Worm (Caenorhabditis elegans) whole organism, early embryonic: ENCODE results near the gene K11H12.4.

Experiments
- B0310.2 ChIP-seq: sonication (generic microtip); optimal IDR thresholded peaks from 2 replicates; lab custom pipeline; 2016; ENCODE audit warnings: mild to moderate bottlenecking, missing genetic modification characterization, missing compliant biosample characterization
- F13C5.2 ChIP-seq: sonication (generic microtip); optimal IDR thresholded peaks from 2 replicates; lab custom pipeline; 2017; ENCODE audit warnings: mild to moderate bottlenecking, missing genetic modification characterization, inconsistent platforms, missing compliant biosample characterization
- aly-1 ChIP-seq: sonication (generic microtip); optimal IDR thresholded peaks from 2 replicates; lab custom pipeline; 2016; ENCODE audit warnings: missing genetic modification characterization, missing compliant biosample characterization
- ama-1 ChIP-seq: fragments of 150-350 bp; optimal IDR thresholded peaks from 2 replicates; lab custom pipeline; 2014
- ceh-13 ChIP-seq: fragments of 200-800 bp; sonication (Bioruptor generic); optimal IDR thresholded peaks from 2 replicates; lab custom pipeline; 2018; ENCODE audit warnings: mild to moderate bottlenecking, missing genetic modification characterization, missing compliant biosample characterization
- ceh-36 ChIP-seq: sonication (generic microtip); optimal IDR thresholded peaks from 2 replicates; lab custom pipeline; 2016; ENCODE audit warnings: missing genetic modification characterization, inconsistent platforms, missing compliant biosample characterization
- ets-7 ChIP-seq: sonication (generic microtip); optimal IDR thresholded peaks from 2 replicates; lab custom pipeline; 2016; ENCODE audit warnings: missing genotype, missing genetic modification characterization, missing compliant biosample characterization
- flt-1 ChIP-seq: fragments of 200-800 bp; sonication (Bioruptor generic); IDR thresholded peaks from 2 replicates; pipeline ENCODE4 v1.3.6; 2022; ENCODE audit warnings: missing genetic modification characterization, missing compliant biosample characterization
- hmbx-1 ChIP-seq: sonication (generic microtip); optimal IDR thresholded peaks from 2 replicates; lab custom pipeline; 2016; ENCODE audit warnings: mild to moderate bottlenecking, missing genetic modification characterization, missing compliant biosample characterization
- hmg-4 ChIP-seq: fragments of 200-800 bp; sonication (Bioruptor generic); optimal IDR thresholded peaks from 2 replicates; lab custom pipeline; 2018; ENCODE audit warnings: mild to moderate bottlenecking, missing genetic modification characterization, missing compliant biosample characterization
- hnd-1 ChIP-seq: sonication (generic microtip); optimal IDR thresholded peaks from 2 replicates; lab custom pipeline; 2016; ENCODE audit warnings: missing genetic modification characterization, missing compliant biosample characterization
- pes-1 ChIP-seq: fragments of 200-800 bp; sonication (Bioruptor generic); IDR thresholded peaks from 2 replicates; pipeline ENCODE4 v1.3.6; 2022; ENCODE audit warnings: missing genetic modification reagents, missing genetic modification characterization, missing compliant biosample characterization
- scrt-1 ChIP-seq: fragments of 200-800 bp; sonication (Bioruptor generic); IDR thresholded peaks from 2 replicates; pipeline ENCODE4 v1.3.6; 2022; ENCODE audit warnings: missing genetic modification characterization, missing compliant biosample characterization
- sea-1 ChIP-seq: fragments of 200-800 bp; sonication (Bioruptor generic); conservative IDR thresholded peaks from 2 replicates; pipeline ENCODE4 v1.3.6; 2022; ENCODE audit warnings: missing genetic modification characterization, missing compliant biosample characterization
- tbx-11 ChIP-seq: fragments of 200-800 bp; sonication (Bioruptor generic); IDR thresholded peaks from 2 replicates; pipeline ENCODE4 v1.3.6; 2022; ENCODE audit warnings: missing genetic modification characterization, missing compliant biosample characterization
- tbx-37 ChIP-seq: fragments of 200-800 bp; sonication (Bioruptor generic); conservative IDR thresholded peaks from 2 replicates; pipeline ENCODE4 v1.3.6; 2022; ENCODE audit warnings: missing genetic modification reagents, missing genetic modification characterization, missing compliant biosample characterization
- tra-4 ChIP-seq: sonication (generic microtip); optimal IDR thresholded peaks from 2 replicates; lab custom pipeline; 2017; ENCODE audit warnings: missing genetic modification characterization, missing compliant biosample characterization

K11H12.4 gene

ce11 chrIV:653138-653848 lies 22.4 kb downstream of the K11H12.4 start, which contains the start of gene K11H12.1:
Gene K11H12.1 (minus strand): TSS chrIV:653421.
- TF ChIP-seq hmbx-1 (tag; lab: Kevin White, UChicago) (no peak), hmg-4 (GFP tag; lab: Kevin White, UChicago) (no peak), ceh-36 (tag; lab: Kevin White, UChicago) (no peak), scrt-1 (no peak), tbx-11 (GFP tag; lab: Robert Waterston, UW) (no peak), B0310.2 (tag; lab: Kevin White, UChicago) (no peak), sea-1 (GFP tag; lab: Robert Waterston, UW) (no peak), aly-1 (tag; lab: Kevin White, UChicago) (no peak), ets-7 (tag; lab: Kevin White, UChicago) (no peak), pes-1 (GFP tag; lab: Robert Waterston, UW) (no peak), ceh-13 (GFP tag; lab: Kevin White, UChicago) (no peak), F13C5.2 (tag; lab: Kevin White, UChicago) (no peak), ama-1 (lab: Kevin White, UChicago) (no peak), tbx-37 (GFP tag; lab: Robert Waterston, UW) (no peak), flt-1 (GFP tag; lab: Robert Waterston, UW) (no peak), hnd-1 (tag; lab: Kevin White, UChicago) (no peak), tra-4 (tag; lab: Kevin White, UChicago) (no peak)

- TF ChIP-seq hmbx-1 (tag; lab: Kevin White, UChicago): no peak
Measured at ce11 chrIV:649365-649764, 26.3 kb downstream of the K11H12.4 start, which contains the start of gene K11H12.9. Gene K11H12.9 (plus strand): TSS chrIV:649665.

- no peak for TF ChIP-seq F13C5.2 (tag; lab: Kevin White, UChicago)
- no peak for TF ChIP-seq ceh-36 (tag; lab: Kevin White, UChicago)
- no peak for TF ChIP-seq flt-1 (GFP tag; lab: Robert Waterston, UW)
- TF ChIP-seq ama-1 (lab: Kevin White, UChicago): no peak
- no peak for TF ChIP-seq tbx-37 (GFP tag; lab: Robert Waterston, UW)
- TF ChIP-seq ets-7 (tag; lab: Kevin White, UChicago): no peak
- no peak for TF ChIP-seq tra-4 (tag; lab: Kevin White, UChicago)
- TF ChIP-seq aly-1 (tag; lab: Kevin White, UChicago): no peak
- no peak for TF ChIP-seq hnd-1 (tag; lab: Kevin White, UChicago)
- no peak for TF ChIP-seq pes-1 (GFP tag; lab: Robert Waterston, UW)
- TF ChIP-seq hmbx-1 (tag; lab: Kevin White, UChicago): no peak
- TF ChIP-seq tbx-11 (GFP tag; lab: Robert Waterston, UW): no peak
- no peak for TF ChIP-seq B0310.2 (tag; lab: Kevin White, UChicago)
- no peak for TF ChIP-seq hmg-4 (GFP tag; lab: Kevin White, UChicago)
- TF ChIP-seq scrt-1: no peak
- no peak for TF ChIP-seq ceh-13 (GFP tag; lab: Kevin White, UChicago)
- TF ChIP-seq sea-1 (GFP tag; lab: Robert Waterston, UW): no peak
Measured at ce11 chrIV:648362-648761, 27.3 kb downstream of the K11H12.4 start.

ce11 chrIV:643481-643880 lies 32.2 kb downstream of the K11H12.4 start:
- TF ChIP-seq ceh-36 (tag; lab: Kevin White, UChicago) (no peak), hmbx-1 (tag; lab: Kevin White, UChicago) (no peak), sea-1 (GFP tag; lab: Robert Waterston, UW) (no peak), hnd-1 (tag; lab: Kevin White, UChicago) (no peak), ama-1 (lab: Kevin White, UChicago) (no peak), ceh-13 (GFP tag; lab: Kevin White, UChicago) (no peak), hmg-4 (GFP tag; lab: Kevin White, UChicago) (no peak), flt-1 (GFP tag; lab: Robert Waterston, UW) (no peak), tra-4 (tag; lab: Kevin White, UChicago) (no peak), scrt-1 (no peak)

ce11 chrIV:639167-639566 lies 36.5 kb downstream of the K11H12.4 start:
- TF ChIP-seq ets-7 (tag; lab: Kevin White, UChicago) (no peak), F13C5.2 (tag; lab: Kevin White, UChicago) (no peak), tbx-11 (GFP tag; lab: Robert Waterston, UW) (no peak), hmbx-1 (tag; lab: Kevin White, UChicago) (no peak), ceh-36 (tag; lab: Kevin White, UChicago) (no peak), pes-1 (GFP tag; lab: Robert Waterston, UW) (no peak), scrt-1 (no peak), sea-1 (GFP tag; lab: Robert Waterston, UW) (no peak), hmg-4 (GFP tag; lab: Kevin White, UChicago) (no peak), flt-1 (GFP tag; lab: Robert Waterston, UW) (no peak), ama-1 (lab: Kevin White, UChicago) (no peak), hnd-1 (tag; lab: Kevin White, UChicago) (no peak), B0310.2 (tag; lab: Kevin White, UChicago) (no peak), aly-1 (tag; lab: Kevin White, UChicago) (no peak), tbx-37 (GFP tag; lab: Robert Waterston, UW) (no peak), ceh-13 (GFP tag; lab: Kevin White, UChicago) (no peak)

- TF ChIP-seq ets-7 (tag; lab: Kevin White, UChicago) (no peak), scrt-1 (no peak), hmg-4 (GFP tag; lab: Kevin White, UChicago) (no peak), pes-1 (GFP tag; lab: Robert Waterston, UW) (no peak), tbx-11 (GFP tag; lab: Robert Waterston, UW) (no peak), flt-1 (GFP tag; lab: Robert Waterston, UW) (no peak), aly-1 (tag; lab: Kevin White, UChicago) (no peak)
Measured at ce11 chrIV:633565-633964, 42.1 kb downstream of the K11H12.4 start.
